Fruit fly (Drosophila melanogaster) whole organism, adult: Measurements from ENCODE around the gene CG9287.

Source experiments
- CG12768 ChIP-seq: fragments of 200-800 bp; sonication (Bioruptor generic); optimal IDR thresholded peaks from 2 replicates; lab custom pipeline; 2017; ENCODE audit warnings: missing biosample characterization, missing genetic modification characterization, mild to moderate bottlenecking, moderate library complexity, missing genetic modification reagents
- CG14711 ChIP-seq: fragments of 200-800 bp; sonication (Bioruptor generic); optimal IDR thresholded peaks from 2 replicates; lab custom pipeline; 2018; ENCODE audit warnings: missing biosample characterization, mild to moderate bottlenecking, missing genetic modification characterization, moderate library complexity
- CG5204 ChIP-seq: fragments of 200-800 bp; sonication (Bioruptor generic); optimal IDR thresholded peaks from 2 replicates; lab custom pipeline; 2016; ENCODE audit warnings: missing biosample characterization, missing genetic modification characterization
- CG7045 ChIP-seq: fragments of 200-800 bp; sonication (Bioruptor generic); optimal IDR thresholded peaks from 2 replicates; lab custom pipeline; 2017; ENCODE audit warnings: missing biosample characterization, mild to moderate bottlenecking, missing genetic modification characterization
- Clk ChIP-seq: fragments of 200-800 bp; sonication (Bioruptor generic); optimal IDR thresholded peaks from 2 replicates; lab custom pipeline; 2017; ENCODE audit warnings: missing biosample characterization, missing genetic modification characterization
- Crg-1 ChIP-seq: fragments of 200-800 bp; sonication (Bioruptor generic); optimal IDR thresholded peaks from 2 replicates; lab custom pipeline; 2016; ENCODE audit warnings: missing biosample characterization, missing genetic modification characterization
- Hr96 ChIP-seq: fragments of 200-800 bp; sonication (Bioruptor generic); optimal IDR thresholded peaks from 2 replicates; lab custom pipeline; 2016; ENCODE audit warnings: missing biosample characterization, missing genetic modification characterization
- Mnt ChIP-seq: fragments of 200-800 bp; sonication (Bioruptor generic); optimal IDR thresholded peaks from 2 replicates; lab custom pipeline; 2016; ENCODE audit warnings: missing biosample characterization, mild to moderate bottlenecking, missing genetic modification characterization
- bab1 ChIP-seq: fragments of 200-800 bp; sonication (Bioruptor generic); optimal IDR thresholded peaks from 3 replicates; lab custom pipeline; 2019; ENCODE audit warnings: missing biosample characterization, mild to moderate bottlenecking, missing genetic modification characterization, moderate library complexity
- kay ChIP-seq: fragments of 200-800 bp; sonication (Bioruptor generic); peaks from one replicate; lab custom pipeline; 2016; ENCODE audit warnings: missing biosample characterization, missing genetic modification characterization, borderline replicate concordance
- pad ChIP-seq: fragments of 200-800 bp; sonication (Bioruptor generic); optimal IDR thresholded peaks from 3 replicates; lab custom pipeline; 2017; ENCODE audit warnings: missing biosample characterization, missing genetic modification characterization, mild to moderate bottlenecking, moderate library complexity, missing genetic modification reagents
- tj ChIP-seq: fragments of 200-800 bp; sonication (Bioruptor generic); optimal IDR thresholded peaks from 3 replicates; lab custom pipeline; 2017; ENCODE audit warnings: missing biosample characterization, mild to moderate bottlenecking, missing genetic modification characterization, moderate library complexity
- toe ChIP-seq: fragments of 200-800 bp; sonication (Bioruptor generic); optimal IDR thresholded peaks from 2 replicates; lab custom pipeline; 2016; ENCODE audit warnings: missing biosample characterization, missing genetic modification characterization

DNA sequence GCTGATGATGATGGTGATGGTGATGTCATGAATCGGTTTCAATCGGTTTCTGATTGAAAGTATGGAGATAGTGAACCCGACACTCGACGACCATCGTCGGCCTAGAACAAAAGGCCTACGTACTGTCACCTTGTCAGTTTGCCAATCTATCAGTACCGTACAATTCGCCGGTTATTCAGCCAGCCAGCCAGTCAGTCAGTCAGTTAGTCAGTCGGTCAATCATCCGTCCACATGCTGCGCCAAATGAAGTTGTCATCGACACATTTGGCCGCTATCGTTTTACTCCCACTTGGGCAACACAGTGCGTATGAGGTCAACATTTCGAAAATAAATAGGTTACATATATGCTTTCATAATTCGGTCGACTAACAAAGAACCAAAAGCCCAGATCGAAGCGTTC is 41.4 kb upstream of the CG9287 start:
- TF ChIP-seq toe (GFP tag; lab: Kevin White, UChicago) (no peak), bab1 (GFP tag; lab: Kevin White, UChicago) (no peak), pad (GFP tag; lab: Kevin White, UChicago) (no peak), CG12768 (GFP tag; lab: Kevin White, UChicago) (no peak), tj (no peak), Mnt (GFP tag; lab: Kevin White, UChicago) (no peak), CG7045 (GFP tag; lab: Kevin White, UChicago) (no peak), Crg-1 (GFP tag; lab: Kevin White, UChicago) (no peak), Hr96 (GFP tag; lab: Kevin White, UChicago) (no peak), CG5204 (GFP tag; lab: Kevin White, UChicago) (no peak), Clk (GFP tag; lab: Kevin White, UChicago) (no peak), kay (GFP tag; lab: Kevin White, UChicago) (no peak), CG14711 (tag; lab: Kevin White, UChicago) (no peak)
